Fruit fly (Drosophila melanogaster) whole organism, embryonic: Measurements from ENCODE around the gene CG43248.

Experiments
- B-H2 ChIP-seq: fragments of 200-800 bp; sonication (Bioruptor generic); optimal IDR thresholded peaks from 2 replicates; lab custom pipeline; 2018; ENCODE audit warnings: missing biosample characterization, mild to moderate bottlenecking, missing genetic modification characterization
- CG10147 ChIP-seq: fragments of 200-800 bp; sonication (Bioruptor generic); optimal IDR thresholded peaks from 2 replicates; lab custom pipeline; 2019; ENCODE audit warnings: missing biosample characterization, mild to moderate bottlenecking, missing genetic modification characterization, moderate library complexity
- CG10543 ChIP-seq: fragments of 200-800 bp; sonication (Bioruptor generic); optimal IDR thresholded peaks from 3 replicates; lab custom pipeline; 2017; ENCODE audit warnings: missing biosample characterization, mild to moderate bottlenecking, missing genetic modification characterization, moderate library complexity
- CG11398 ChIP-seq: fragments of 200-800 bp; sonication (Bioruptor generic); optimal IDR thresholded peaks from 2 replicates; lab custom pipeline; 2016; ENCODE audit warnings: missing biosample characterization, missing genetic modification characterization
- CG12219 ChIP-seq: fragments of 200-800 bp; sonication (Bioruptor generic); optimal IDR thresholded peaks from 3 replicates; lab custom pipeline; 2018; ENCODE audit warnings: missing biosample characterization, mild to moderate bottlenecking, missing genetic modification characterization
- CG12659 ChIP-seq: fragments of 200-800 bp; sonication (Bioruptor generic); optimal IDR thresholded peaks from 3 replicates; lab custom pipeline; 2017; ENCODE audit warnings: mild to moderate bottlenecking, missing biosample characterization, missing genetic modification reagents, missing genetic modification characterization
- CG14860 ChIP-seq: fragments of 200-800 bp; sonication (Bioruptor generic); IDR thresholded peaks from 3 replicates; pipeline ENCODE4 v1.3.6; 2022; ENCODE audit warnings: missing biosample characterization, missing genetic modification characterization; ENCODE audit not compliant: partially characterized antibody
- CG1529 ChIP-seq: fragments of 200-800 bp; sonication (Bioruptor generic); optimal IDR thresholded peaks from 3 replicates; lab custom pipeline; 2018; ENCODE audit warnings: missing biosample characterization, missing genetic modification characterization
- CG15479 ChIP-seq: fragments of 200-800 bp; sonication (Bioruptor generic); optimal IDR thresholded peaks from 3 replicates; lab custom pipeline; 2019; ENCODE audit warnings: missing biosample characterization, mild to moderate bottlenecking, missing genetic modification characterization, moderate library complexity
- CG17802 ChIP-seq: fragments of 200-800 bp; sonication (Bioruptor generic); optimal IDR thresholded peaks from 2 replicates; lab custom pipeline; 2018; ENCODE audit warnings: missing biosample characterization, mild to moderate bottlenecking, missing genetic modification characterization, moderate library complexity
- CG17829 ChIP-seq: fragments of 200-800 bp; optimal IDR thresholded peaks from 2 replicates; lab custom pipeline; 2019; ENCODE audit warnings: missing biosample characterization, mild to moderate bottlenecking, missing genetic modification characterization, moderate library complexity
- CG18599 ChIP-seq: fragments of 200-800 bp; sonication (Bioruptor generic); optimal IDR thresholded peaks from 3 replicates; lab custom pipeline; 2017; ENCODE audit warnings: missing biosample characterization, missing genetic modification characterization, mild to moderate bottlenecking, moderate library complexity, missing genetic modification reagents
- CG18619 ChIP-seq: fragments of 200-800 bp; sonication (Bioruptor generic); optimal IDR thresholded peaks from 3 replicates; lab custom pipeline; 2017; ENCODE audit warnings: missing biosample characterization, mild to moderate bottlenecking, missing genetic modification characterization
- CG34224 ChIP-seq: fragments of 200-800 bp; sonication (Bioruptor generic); IDR thresholded peaks from 3 replicates; pipeline ENCODE4 v1.3.6; 2022; ENCODE audit warnings: missing biosample characterization, missing genetic modification characterization; ENCODE audit not compliant: partially characterized antibody
- CG42726 ChIP-seq: fragments of 200-800 bp; sonication (Bioruptor generic); IDR thresholded peaks from 2 replicates; pipeline ENCODE4 v1.3.6; 2022; ENCODE audit warnings: missing biosample characterization, missing genetic modification characterization; ENCODE audit not compliant: partially characterized antibody
- CG4617 ChIP-seq: fragments of 200-800 bp; sonication (Bioruptor generic); optimal IDR thresholded peaks from 3 replicates; lab custom pipeline; 2016; ENCODE audit warnings: missing biosample characterization, missing genetic modification characterization, borderline replicate concordance
- CG8290 ChIP-seq, 3 experiments: fragments of 200-800 bp; sonication (Bioruptor generic); optimal IDR thresholded peaks; 2 replicates each; lab custom pipeline; 2016 to 2019; ENCODE audit warnings: missing biosample characterization in 3 of 3, missing genetic modification characterization in 3 of 3, mild to moderate bottlenecking in 2 of 3, moderate library complexity in 1 of 3
- CoRest ChIP-seq: fragments of 200-800 bp; sonication (Bioruptor generic); optimal IDR thresholded peaks from 3 replicates; lab custom pipeline; 2018; ENCODE audit warnings: missing biosample characterization, mild to moderate bottlenecking, missing genetic modification characterization, moderate library complexity
- D19B ChIP-seq: fragments of 200-800 bp; sonication (Bioruptor generic); optimal IDR thresholded peaks from 2 replicates; lab custom pipeline; 2017; ENCODE audit warnings: missing biosample characterization, mild to moderate bottlenecking, missing genetic modification characterization
- Dip3 ChIP-seq: fragments of 200-800 bp; sonication (Bioruptor generic); optimal IDR thresholded peaks from 3 replicates; lab custom pipeline; 2016; ENCODE audit warnings: missing biosample characterization, missing genetic modification characterization
- E2f2 ChIP-seq: fragments of 200-800 bp; sonication (Bioruptor generic); IDR thresholded peaks from 2 replicates; pipeline ENCODE4 v1.3.6; 2022; ENCODE audit warnings: missing biosample characterization, missing genetic modification characterization
- H2.0 ChIP-seq: fragments of 200-800 bp; sonication (Bioruptor generic); IDR thresholded peaks from 2 replicates; pipeline ENCODE4 v1.3.6; 2022; ENCODE audit warnings: missing biosample characterization, missing genetic modification characterization
- HLH54F ChIP-seq: fragments of 200-800 bp; sonication (Bioruptor generic); optimal IDR thresholded peaks from 3 replicates; lab custom pipeline; 2016; ENCODE audit warnings: missing biosample characterization, missing genetic modification characterization
- Hr51 ChIP-seq, 2 experiments: fragments of 200-800 bp; sonication (Bioruptor generic); optimal IDR thresholded peaks; 2 replicates in 1 of 2; 3 replicates in 1 of 2; lab custom pipeline; 2016 to 2018; ENCODE audit warnings: missing biosample characterization in 2 of 2, missing genetic modification characterization in 2 of 2, mild to moderate bottlenecking in 1 of 2, moderate library complexity in 1 of 2
- Max ChIP-seq: fragments of 200-800 bp; sonication (Bioruptor generic); optimal IDR thresholded peaks from 2 replicates; lab custom pipeline; 2016; ENCODE audit warnings: missing biosample characterization, mild to moderate bottlenecking, missing genetic modification characterization
- NK7.1 ChIP-seq: fragments of 200-800 bp; sonication (Bioruptor generic); optimal IDR thresholded peaks from 3 replicates; lab custom pipeline; 2016; ENCODE audit warnings: missing biosample characterization, missing genetic modification characterization
- Pdp1 ChIP-seq, 2 experiments: fragments of 200-800 bp; sonication (Bioruptor generic); optimal IDR thresholded peaks; 3 replicates each; lab custom pipeline; 2016; ENCODE audit warnings: missing biosample characterization in 2 of 2, missing genetic modification characterization in 2 of 2, mild to moderate bottlenecking in 1 of 2, moderate library complexity in 1 of 2
- Sry-β ChIP-seq: fragments of 200-800 bp; sonication (Bioruptor generic); optimal IDR thresholded peaks from 2 replicates; lab custom pipeline; 2018; ENCODE audit warnings: missing biosample characterization, mild to moderate bottlenecking, missing genetic modification characterization, moderate library complexity
- Ssrp ChIP-seq: fragments of 200-800 bp; sonication (Bioruptor generic); optimal IDR thresholded peaks from 2 replicates; lab custom pipeline; 2018; ENCODE audit warnings: missing biosample characterization, mild to moderate bottlenecking, missing genetic modification characterization, moderate library complexity
- Trl ChIP-seq, 3 experiments: fragments of >200 bp in 2 of 3; fragments of 200-800 bp in 1 of 3; sonication (Bioruptor generic) in 1 of 3; optimal IDR thresholded peaks; 2 replicates in 1 of 3; 3 replicates in 2 of 3; lab custom pipeline; 2016 to 2017; ENCODE audit warnings: missing biosample characterization in 1 of 3, missing genetic modification characterization in 1 of 3
- Vsx1 ChIP-seq: fragments of 200-800 bp; sonication (Bioruptor generic); optimal IDR thresholded peaks from 2 replicates; lab custom pipeline; 2017; ENCODE audit warnings: missing biosample characterization, mild to moderate bottlenecking, missing genetic modification characterization, missing genetic modification reagents
- ac ChIP-seq: fragments of 200-800 bp; sonication (Bioruptor generic); optimal IDR thresholded peaks from 3 replicates; lab custom pipeline; 2017; ENCODE audit warnings: missing biosample characterization, mild to moderate bottlenecking, missing genetic modification characterization
- bbx ChIP-seq: fragments of 200-800 bp; sonication (Bioruptor generic); IDR thresholded peaks from 2 replicates; pipeline ENCODE4 v1.3.6; 2022; ENCODE audit warnings: missing biosample characterization, missing genetic modification characterization; ENCODE audit not compliant: partially characterized antibody
- cato ChIP-seq: fragments of 200-800 bp; sonication (Bioruptor generic); optimal IDR thresholded peaks from 2 replicates; lab custom pipeline; 2016; ENCODE audit warnings: missing biosample characterization, missing genetic modification characterization, borderline replicate concordance
- ci ChIP-seq: fragments of 200-800 bp; sonication (Bioruptor generic); IDR thresholded peaks from 3 replicates; pipeline ENCODE4 v1.3.6; 2022; ENCODE audit warnings: missing biosample characterization, missing genetic modification characterization
- crp ChIP-seq, 2 experiments: fragments of 200-800 bp; sonication (Bioruptor generic); optimal IDR thresholded peaks; 2 replicates in 1 of 2; 3 replicates in 1 of 2; lab custom pipeline; 2017; ENCODE audit warnings: missing biosample characterization in 2 of 2, missing genetic modification characterization in 2 of 2, mild to moderate bottlenecking in 1 of 2, moderate library complexity in 1 of 2
- en ChIP-seq: fragments of 200-800 bp; sonication (Bioruptor generic); optimal IDR thresholded peaks from 2 replicates; lab custom pipeline; 2016; ENCODE audit warnings: missing biosample characterization, missing genetic modification characterization
- h ChIP-seq: fragments of >200 bp; optimal IDR thresholded peaks from 2 replicates; lab custom pipeline; 2017
- jigr1 ChIP-seq: fragments of 200-800 bp; sonication (Bioruptor generic); IDR thresholded peaks from 3 replicates; pipeline ENCODE4 v1.3.6; 2022; ENCODE audit warnings: missing biosample characterization, missing genetic modification characterization
- oc ChIP-seq: fragments of 200-800 bp; sonication (Bioruptor generic); optimal IDR thresholded peaks from 2 replicates; lab custom pipeline; 2018; ENCODE audit warnings: missing biosample characterization, mild to moderate bottlenecking, missing genetic modification characterization, moderate library complexity
- org-1 ChIP-seq: fragments of 200-800 bp; sonication (Bioruptor generic); optimal IDR thresholded peaks from 2 replicates; lab custom pipeline; 2017; ENCODE audit warnings: missing biosample characterization, missing genetic modification characterization
- p53 ChIP-seq: fragments of 200-800 bp; sonication (Bioruptor generic); optimal IDR thresholded peaks from 2 replicates; lab custom pipeline; 2016; ENCODE audit warnings: missing biosample characterization, missing genetic modification characterization
- phol ChIP-seq: fragments of 200-800 bp; sonication (Bioruptor generic); optimal IDR thresholded peaks from 3 replicates; lab custom pipeline; 2018; ENCODE audit warnings: missing biosample characterization, mild to moderate bottlenecking, missing genetic modification characterization, moderate library complexity
- ro ChIP-seq: fragments of 200-800 bp; sonication (Bioruptor generic); IDR thresholded peaks from 2 replicates; pipeline ENCODE4 v1.3.6; 2022; ENCODE audit warnings: missing biosample characterization, missing genetic modification characterization
- schlank ChIP-seq: fragments of 200-800 bp; sonication (Bioruptor generic); optimal IDR thresholded peaks from 2 replicates; lab custom pipeline; 2018; ENCODE audit warnings: missing biosample characterization, mild to moderate bottlenecking, missing genetic modification characterization
- scrt ChIP-seq: fragments of 200-800 bp; sonication (Bioruptor generic); optimal IDR thresholded peaks from 2 replicates; lab custom pipeline; 2018; ENCODE audit warnings: missing biosample characterization, mild to moderate bottlenecking, missing genetic modification characterization, moderate library complexity
- ttk ChIP-seq: fragments of 200-800 bp; sonication (Bioruptor generic); IDR thresholded peaks from 2 replicates; pipeline ENCODE4 v2.1.2; 2022; ENCODE audit warnings: missing biosample characterization, missing genetic modification characterization
- yki ChIP-seq: fragments of >200 bp; optimal IDR thresholded peaks from 3 replicates; lab custom pipeline; 2018

Gene CG43248

dm6 chr3L:15537916-15538581, 6.8 kb upstream of the CG43248 start (continued):
- TF ChIP-seq CG17802 (tag; lab: Kevin White, UChicago): no peak
- no peak for TF ChIP-seq ci (GFP tag; lab: Robert Waterston, UW)
- TF ChIP-seq HLH54F: peak; percentile 10
- peak; percentile 58 for TF ChIP-seq CG18599
- TF ChIP-seq CG12659: peak; percentile 65
- TF ChIP-seq en (GFP tag; lab: Kevin White, UChicago): no peak
- TF ChIP-seq Sry-β: no peak
- no peak for TF ChIP-seq p53
- no peak for TF ChIP-seq jigr1 (GFP tag; lab: Robert Waterston, UW)
- peak; percentile 49 for TF ChIP-seq scrt
- TF ChIP-seq oc (tag; lab: Kevin White, UChicago): peak; percentile 58
- peak; percentile 28 for TF ChIP-seq CG10147 (GFP tag; lab: Kevin White, UChicago)
- TF ChIP-seq D19B (GFP tag; lab: Kevin White, UChicago): peak; percentile 4
- no peak for TF ChIP-seq CG14860 (GFP tag; lab: Robert Waterston, UW)
- TF ChIP-seq NK7.1: peak; percentile 15
- TF ChIP-seq CG10543: no peak
- TF ChIP-seq H2.0 (GFP tag; lab: Robert Waterston, UW): no peak; the same call in 1 of the 2 replicates
- peak; percentile 58 for TF ChIP-seq CG1529 (GFP tag; lab: Kevin White, UChicago)
- TF ChIP-seq CG12219 (GFP tag; lab: Kevin White, UChicago): peak; percentile 0
- TF ChIP-seq CoRest (tag; lab: Kevin White, UChicago): peak; percentile 81
- peak; percentile 57 for TF ChIP-seq cato (GFP tag; lab: Kevin White, UChicago)
- TF ChIP-seq B-H2 (GFP tag; lab: Kevin White, UChicago): no peak
- peak; percentile 1 for TF ChIP-seq CG11398 (GFP tag; lab: Kevin White, UChicago)
- TF ChIP-seq CG15479 (GFP tag; lab: Kevin White, UChicago): peak; percentile 96
- TF ChIP-seq Hr51 (GFP tag; optimal IDR thresholded peaks at IDR 0.05; lab: Kevin White, UChicago): peak; percentile 14 to 86
- peak; percentile 84 for TF ChIP-seq phol (tag; lab: Kevin White, UChicago)
- TF ChIP-seq Dip3 (GFP tag; lab: Kevin White, UChicago): peak; percentile 35
- TF ChIP-seq CG42726 (GFP tag; lab: Robert Waterston, UW): no peak
- no peak for TF ChIP-seq Trl (optimal IDR thresholded peaks at IDR 0.05; lab: Kevin White, UChicago)
- peak; percentile 52 for TF ChIP-seq Trl (GFP tag; optimal IDR thresholded peaks at IDR 0.05; lab: Kevin White, UChicago)
- TF ChIP-seq ac (GFP tag; lab: Kevin White, UChicago): no peak
- peak; percentile 66 for TF ChIP-seq CG18619
- no peak for TF ChIP-seq CG8290 (GFP tag; optimal IDR thresholded peaks at IDR 0.05; lab: Kevin White, UChicago)
- TF ChIP-seq CG8290 (tag; optimal IDR thresholded peaks at IDR 0.05; lab: Kevin White, UChicago): no peak
- TF ChIP-seq Ssrp (tag; lab: Kevin White, UChicago): peak; percentile 76
- peak in 1 of 2 experiments; percentile 32 for TF ChIP-seq Pdp1 (GFP tag; optimal IDR thresholded peaks at IDR 0.05; lab: Kevin White, UChicago)
- TF ChIP-seq crp (GFP tag; optimal IDR thresholded peaks at IDR 0.05; lab: Kevin White, UChicago): peak in 1 of 2 experiments; percentile 23
- no peak for TF ChIP-seq schlank (tag; lab: Kevin White, UChicago)
- no peak for TF ChIP-seq ro
- TF ChIP-seq org-1: peak; percentile 66
- no peak for TF ChIP-seq ttk
- TF ChIP-seq CG34224 (GFP tag; lab: Robert Waterston, UW): no peak
- peak; percentile 53 for TF ChIP-seq Vsx1 (GFP tag; lab: Kevin White, UChicago)
- TF ChIP-seq yki: no peak
- no peak for TF ChIP-seq bbx (GFP tag; lab: Robert Waterston, UW)
- no peak for TF ChIP-seq E2f2
- TF ChIP-seq CG4617: no peak
- TF ChIP-seq CG17829 (tag; lab: Kevin White, UChicago): peak; percentile 76
- no peak for TF ChIP-seq h (lab: Kevin White, UChicago)
- peak; percentile 55 for TF ChIP-seq Max (GFP tag; lab: Kevin White, UChicago)
